Worm (Caenorhabditis elegans): Measurements from ENCODE around the gene ule-2.

ce11 chrIV:14603022-14603421 is 31.9 kb upstream of the ule-2 start:
- TF ChIP-seq F13C5.2 (tag; optimal IDR thresholded peaks at IDR 0.05) = no peak
- TF ChIP-seq ama-1 (optimal IDR thresholded peaks at IDR 0.05) = no peak
- no peak for TF ChIP-seq hmg-4 (GFP tag; optimal IDR thresholded peaks at IDR 0.05)
- TF ChIP-seq tra-4 (tag; optimal IDR thresholded peaks at IDR 0.05) = no peak
- TF ChIP-seq sea-1 (GFP tag; conservative IDR thresholded peaks at IDR 0.05) = no peak
- TF ChIP-seq tbx-11 (GFP tag; IDR thresholded peaks at IDR 0.05) = no peak
- no peak for TF ChIP-seq hmbx-1 (tag; optimal IDR thresholded peaks at IDR 0.05)
- no peak for TF ChIP-seq ceh-13 (GFP tag; optimal IDR thresholded peaks at IDR 0.05)
- TF ChIP-seq scrt-1 (GFP tag; IDR thresholded peaks at IDR 0.05) = no peak
- TF ChIP-seq ets-7 (tag; optimal IDR thresholded peaks at IDR 0.05) = no peak
- TF ChIP-seq flt-1 (GFP tag; IDR thresholded peaks at IDR 0.05) = no peak
- TF ChIP-seq ceh-36 (tag; optimal IDR thresholded peaks at IDR 0.05) = no peak
- no peak for TF ChIP-seq tbx-37 (GFP tag; conservative IDR thresholded peaks at IDR 0.05)
- no peak for TF ChIP-seq hnd-1 (tag; optimal IDR thresholded peaks at IDR 0.05)
